Fruit fly (Drosophila melanogaster) ovary, adult (tissue): ENCODE results near the gene alphaTub67C.

Experiments used
- CG17801 ChIP-seq: fragments of 200-800 bp; optimal IDR thresholded peaks from 2 replicates; lab custom pipeline; 2019; ENCODE audit warnings: missing biosample characterization, mild to moderate bottlenecking, missing genetic modification characterization, moderate library complexity; ENCODE audit not compliant: partially characterized antibody

alphaTub67C gene

DNA sequence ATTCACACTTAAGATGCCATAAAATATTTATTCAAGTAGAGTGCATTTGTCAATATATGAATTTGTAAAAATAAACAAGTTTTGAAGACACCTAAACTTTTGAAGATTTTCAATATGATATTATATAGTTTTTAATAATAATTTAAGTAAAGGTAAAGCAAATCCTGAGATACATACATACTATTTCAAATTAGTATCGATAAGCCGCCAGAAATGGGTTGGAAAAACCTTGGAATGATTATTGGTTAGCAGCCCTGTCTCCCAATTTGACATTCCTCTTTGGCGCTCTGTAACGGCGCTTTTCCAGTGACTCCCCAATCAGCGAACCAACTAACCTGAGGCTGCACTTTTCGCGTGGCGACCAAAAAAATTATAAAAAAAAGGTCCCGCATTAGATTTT is at the start of gene alphaTub67C:
TSS of gene alphaTub67C (plus strand) at position 301 of the 400 bp plus-strand sequence.
- no peak for TF ChIP-seq CG17801 (GFP tag; lab: Kevin White, UChicago)

dm6 chr3L:9637812-9638211 is 43.3 kb upstream of the alphaTub67C start, which contains the start of gene CG8329:
Gene CG8329, plus strand, starts transcription at chr3L:9638112.
- no peak for TF ChIP-seq CG17801 (GFP tag; lab: Kevin White, UChicago)

DNA sequence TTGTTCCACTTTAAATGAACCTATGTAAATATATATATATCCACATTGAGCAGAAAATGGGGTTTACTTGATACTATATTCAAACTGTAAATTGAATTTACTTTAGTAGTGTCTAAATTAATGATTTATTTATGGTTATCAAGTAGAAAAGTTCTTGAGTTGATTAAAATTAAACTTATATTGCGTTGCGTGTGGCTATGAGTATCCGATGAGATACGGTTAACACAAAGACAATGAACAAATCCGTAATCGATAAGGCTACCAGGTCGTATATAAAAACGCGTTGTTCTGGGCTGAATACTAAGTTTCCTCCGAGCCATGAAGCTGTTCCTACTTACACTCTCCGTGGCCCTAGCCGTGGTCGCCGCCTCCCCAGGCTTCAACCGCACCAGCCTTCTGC is 42.1 kb upstream of the alphaTub67C start, which contains the start of gene CG18179:
TSS of gene CG18179 (plus strand) at position 301 of the 400 bp plus-strand sequence.
- TF ChIP-seq CG17801 (GFP tag; lab: Kevin White, UChicago) = no peak

dm6 chr3L:9640713-9641112 is 40.4 kb upstream of the alphaTub67C start, which contains the start of gene CG18180:
Gene CG18180, plus strand, starts transcription at chr3L:9641013.
- TF ChIP-seq CG17801 (GFP tag; lab: Kevin White, UChicago) = no peak

DNA sequence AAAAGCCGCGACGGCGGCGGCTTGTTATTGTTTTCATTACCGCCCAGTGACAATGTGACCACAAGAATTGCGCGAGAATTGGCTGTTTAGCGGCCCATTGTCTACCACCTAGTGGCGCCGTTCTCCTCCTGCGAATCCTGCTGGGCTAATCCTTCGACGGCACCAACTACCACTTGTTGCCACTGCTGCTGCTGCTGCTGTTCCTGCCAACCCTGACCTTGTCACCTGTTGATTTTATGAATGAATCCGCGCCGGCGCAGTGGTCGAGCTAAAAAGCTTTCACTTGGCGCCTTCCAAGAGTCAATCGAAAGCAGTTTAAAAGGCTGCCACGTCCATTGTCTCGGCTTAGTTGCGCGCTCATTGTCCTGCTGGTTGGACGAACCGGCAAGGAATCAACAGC is 37.3 kb upstream of the alphaTub67C start, which contains the start of gene CNMaR:
TSS of gene CNMaR (plus strand) at position 348 of the 400 bp plus-strand sequence.
- no peak for TF ChIP-seq CG17801 (GFP tag; lab: Kevin White, UChicago)

dm6 chr3L:9671372-9671771 is 9.7 kb upstream of the alphaTub67C start:
- TF ChIP-seq CG17801 (GFP tag; lab: Kevin White, UChicago) = no peak

DNA sequence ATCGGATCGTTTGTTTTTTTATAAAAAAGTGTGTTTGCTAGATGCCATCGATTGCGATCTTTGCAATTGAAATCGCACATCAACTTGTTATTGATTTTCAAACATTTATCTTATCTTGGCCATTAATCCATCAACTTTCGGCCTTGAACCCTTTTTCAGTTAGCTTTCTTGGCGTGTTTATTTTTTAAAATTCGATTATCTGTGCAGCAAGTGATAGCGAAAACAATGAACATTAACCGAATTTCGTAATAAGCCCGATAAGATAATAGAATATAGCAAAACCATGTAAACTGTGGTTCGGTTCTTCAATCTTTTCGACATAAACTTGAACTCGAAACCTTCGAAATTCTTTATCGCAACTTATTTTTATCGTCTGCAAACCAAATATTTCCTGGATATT is 6.8 kb upstream of the alphaTub67C start:
- TF ChIP-seq CG17801 (GFP tag; lab: Kevin White, UChicago) = no peak

- TF ChIP-seq CG17801 (GFP tag; lab: Kevin White, UChicago) = peak; percentile 81
Observed at dm6 chr3L:9675528-9675963, 5.5 kb upstream of the alphaTub67C start.

DNA sequence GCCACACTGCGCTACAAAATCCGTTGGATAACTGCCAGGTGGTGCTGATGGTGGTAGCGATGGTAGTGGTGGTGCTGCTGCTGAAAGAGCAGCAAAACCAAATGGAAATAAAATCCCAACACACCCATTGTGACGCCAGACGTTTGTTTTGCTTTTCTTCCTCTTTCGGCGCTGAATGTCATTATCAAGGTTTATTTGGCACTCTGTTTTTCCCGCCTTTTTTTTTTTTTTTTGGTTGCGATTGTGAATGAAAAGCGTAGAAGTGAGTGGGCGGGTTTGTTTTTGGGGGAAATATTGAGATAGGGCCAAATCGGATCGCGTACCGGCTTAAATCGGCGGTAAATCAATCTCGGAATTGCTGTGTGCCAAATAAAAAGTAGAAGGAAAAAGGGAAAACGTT is 3.8 kb upstream of the alphaTub67C start:
- TF ChIP-seq CG17801 (GFP tag; lab: Kevin White, UChicago) = no peak

DNA sequence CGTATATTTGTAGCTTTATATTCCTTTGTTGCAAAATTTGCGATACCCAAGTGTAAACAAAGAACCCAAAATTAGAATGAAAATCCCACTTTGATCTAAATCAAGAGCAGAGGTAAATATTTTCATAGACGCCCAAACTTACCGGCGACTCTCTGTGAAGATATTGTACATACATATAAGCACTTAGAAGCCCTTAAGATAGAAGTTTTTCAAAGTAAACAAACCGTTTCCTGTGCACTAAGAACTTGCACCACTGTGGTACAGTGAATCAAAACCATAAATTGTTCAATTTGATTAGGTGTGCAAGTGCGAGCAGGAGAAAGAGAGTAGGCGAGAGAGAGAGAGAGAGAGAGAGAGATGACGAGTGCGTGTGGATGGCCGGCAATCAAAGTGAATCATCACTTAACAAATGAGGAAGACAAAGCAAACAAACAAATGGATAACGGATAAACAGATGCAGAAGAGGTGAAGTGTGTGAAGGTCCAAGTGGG is 3.0 kb upstream of the alphaTub67C start:
- TF ChIP-seq CG17801 (GFP tag; lab: Kevin White, UChicago) = no peak

DNA sequence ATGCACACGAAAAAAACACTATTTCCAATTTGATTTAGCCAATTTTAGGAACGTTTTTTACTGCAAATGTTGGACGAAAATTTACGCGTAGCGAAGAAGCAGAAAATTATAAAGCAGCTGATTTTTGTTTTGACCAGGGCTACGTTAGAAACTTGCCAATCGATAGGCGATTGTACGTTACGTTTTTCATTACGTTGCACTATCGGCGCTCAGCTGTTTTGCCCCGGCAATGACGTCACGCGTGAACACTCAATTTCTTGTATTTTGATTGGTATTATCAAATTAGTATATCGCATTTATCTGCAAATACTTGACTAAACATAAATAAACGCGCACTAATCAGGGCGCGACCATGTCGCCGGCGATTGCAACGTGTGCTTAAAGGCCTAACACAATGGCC is 2.1 kb upstream of the alphaTub67C start, which contains the start of the genes fry and CG16717:
TSS of gene fry (minus strand) at position 110 of the 400 bp plus-strand sequence.
TSS of gene CG16717 (plus strand) at position 208 of the 400 bp plus-strand sequence.
- TF ChIP-seq CG17801 (GFP tag; lab: Kevin White, UChicago) = peak; percentile 57

dm6 chr3L:9684871-9685270 is 3.8 kb downstream of the alphaTub67C start, which contains the start of gene CG16719:
Gene CG16719, plus strand, starts transcription at chr3L:9685171.
- TF ChIP-seq CG17801 (GFP tag; lab: Kevin White, UChicago) = no peak

dm6 chr3L:9687536-9687935 is 6.5 kb downstream of the alphaTub67C start:
- TF ChIP-seq CG17801 (GFP tag; lab: Kevin White, UChicago) = no peak

- TF ChIP-seq CG17801 (GFP tag; lab: Kevin White, UChicago) = no peak
Observed at dm6 chr3L:9688674-9689073, 7.6 kb downstream of the alphaTub67C start.

dm6 chr3L:9689809-9690208 is 8.7 kb downstream of the alphaTub67C start:
- TF ChIP-seq CG17801 (GFP tag; lab: Kevin White, UChicago) = no peak

- TF ChIP-seq CG17801 (GFP tag; lab: Kevin White, UChicago) = no peak
Observed at dm6 chr3L:9690798-9691475, 9.9 kb downstream of the alphaTub67C start.
